Fruit fly (Drosophila melanogaster) whole organism, embryonic: ENCODE data around the gene Pgls.

Experiments
- ATbp ChIP-seq: fragments of 200-800 bp; sonication (Bioruptor generic); optimal IDR thresholded peaks from 2 replicates; lab custom pipeline; 2017; ENCODE audit warnings: missing biosample characterization, mild to moderate bottlenecking, missing genetic modification characterization, missing genetic modification reagents
- Atf3 ChIP-seq: fragments of 200-800 bp; sonication (Bioruptor generic); optimal IDR thresholded peaks from 3 replicates; lab custom pipeline; 2016; ENCODE audit warnings: missing biosample characterization, missing genetic modification characterization
- Bteb2 ChIP-seq: fragments of 200-800 bp; sonication (Bioruptor generic); optimal IDR thresholded peaks from 2 replicates; lab custom pipeline; 2016; ENCODE audit warnings: missing biosample characterization, missing genetic modification characterization
- CG11695 ChIP-seq: fragments of 200-800 bp; sonication (Bioruptor generic); IDR thresholded peaks from 3 replicates; pipeline ENCODE4 v1.3.6; 2022; ENCODE audit warnings: missing biosample characterization, missing genetic modification characterization
- CG13624 ChIP-seq: fragments of 200-800 bp; sonication (Bioruptor generic); optimal IDR thresholded peaks from 2 replicates; lab custom pipeline; 2016; ENCODE audit warnings: missing biosample characterization, missing genetic modification characterization
- CG1529 ChIP-seq: fragments of 200-800 bp; sonication (Bioruptor generic); optimal IDR thresholded peaks from 3 replicates; lab custom pipeline; 2018; ENCODE audit warnings: missing biosample characterization, missing genetic modification characterization
- CG15696 ChIP-seq: fragments of 200-800 bp; sonication (Bioruptor generic); optimal IDR thresholded peaks from 2 replicates; lab custom pipeline; 2019; ENCODE audit warnings: missing biosample characterization, mild to moderate bottlenecking, missing genetic modification characterization, moderate library complexity
- CG1603 ChIP-seq: fragments of 200-800 bp; sonication (Bioruptor generic); optimal IDR thresholded peaks from 2 replicates; lab custom pipeline; 2019; ENCODE audit warnings: missing biosample characterization, mild to moderate bottlenecking, missing genetic modification characterization, moderate library complexity
- CG17359 ChIP-seq: fragments of 200-800 bp; sonication (Bioruptor generic); optimal IDR thresholded peaks from 3 replicates; lab custom pipeline; 2018; ENCODE audit warnings: missing biosample characterization, mild to moderate bottlenecking, missing genetic modification characterization, moderate library complexity
- CG17385 ChIP-seq: fragments of 200-800 bp; sonication (Bioruptor generic); optimal IDR thresholded peaks from 3 replicates; lab custom pipeline; 2018; ENCODE audit warnings: missing biosample characterization, mild to moderate bottlenecking, missing genetic modification characterization
- CG17829 ChIP-seq: fragments of 200-800 bp; optimal IDR thresholded peaks from 2 replicates; lab custom pipeline; 2019; ENCODE audit warnings: missing biosample characterization, mild to moderate bottlenecking, missing genetic modification characterization, moderate library complexity
- CG2120 ChIP-seq: fragments of 200-800 bp; sonication (Bioruptor generic); optimal IDR thresholded peaks from 3 replicates; lab custom pipeline; 2016; ENCODE audit warnings: missing biosample characterization, missing genetic modification characterization
- CG32772 ChIP-seq: fragments of 200-800 bp; sonication (Bioruptor generic); IDR thresholded peaks from 2 replicates; pipeline ENCODE4 v1.3.6; 2022; ENCODE audit warnings: missing biosample characterization, missing genetic modification characterization
- CG4730 ChIP-seq: fragments of 200-800 bp; sonication (Bioruptor generic); IDR thresholded peaks from 2 replicates; pipeline ENCODE4 v1.3.6; 2022; ENCODE audit warnings: missing biosample characterization, missing genetic modification characterization
- CG5245 ChIP-seq: fragments of 200-800 bp; sonication (Bioruptor generic); optimal IDR thresholded peaks from 3 replicates; lab custom pipeline; 2016; ENCODE audit warnings: missing biosample characterization, missing genetic modification characterization
- CG7963 ChIP-seq: fragments of 200-800 bp; sonication (Bioruptor generic); IDR thresholded peaks from 3 replicates; pipeline ENCODE4 v1.3.6; 2022; ENCODE audit warnings: missing biosample characterization, missing genetic modification characterization; ENCODE audit not compliant: partially characterized antibody
- CG8359 ChIP-seq: fragments of 200-800 bp; sonication (Bioruptor generic); optimal IDR thresholded peaks from 2 replicates; lab custom pipeline; 2017; ENCODE audit warnings: missing biosample characterization, mild to moderate bottlenecking, missing genetic modification characterization, borderline replicate concordance
- CG9437 ChIP-seq: fragments of 200-800 bp; sonication (Bioruptor generic); optimal IDR thresholded peaks from 2 replicates; lab custom pipeline; 2018; ENCODE audit warnings: missing biosample characterization, mild to moderate bottlenecking, missing genetic modification characterization
- CG9932 ChIP-seq: fragments of 200-800 bp; sonication (Bioruptor generic); IDR thresholded peaks from 2 replicates; pipeline ENCODE4 v1.3.6; 2022; ENCODE audit warnings: missing biosample characterization, missing genetic modification characterization
- CTCF ChIP-seq: fragments of 200-800 bp; sonication (Bioruptor generic); optimal IDR thresholded peaks from 2 replicates; lab custom pipeline; 2017; ENCODE audit warnings: missing biosample characterization, mild to moderate bottlenecking, missing genetic modification characterization, moderate library complexity
- Dip3 ChIP-seq: fragments of 200-800 bp; sonication (Bioruptor generic); optimal IDR thresholded peaks from 3 replicates; lab custom pipeline; 2016; ENCODE audit warnings: missing biosample characterization, missing genetic modification characterization
- Hmr ChIP-seq: fragments of 200-800 bp; sonication (Bioruptor generic); optimal IDR thresholded peaks from 3 replicates; lab custom pipeline; 2017; ENCODE audit warnings: mild to moderate bottlenecking, missing biosample characterization, missing genetic modification reagents, missing genetic modification characterization
- Hsf ChIP-seq: fragments of 200-800 bp; sonication (Bioruptor generic); optimal IDR thresholded peaks from 3 replicates; lab custom pipeline; 2016; ENCODE audit warnings: missing biosample characterization, missing genetic modification characterization
- Max ChIP-seq: fragments of 200-800 bp; sonication (Bioruptor generic); optimal IDR thresholded peaks from 2 replicates; lab custom pipeline; 2016; ENCODE audit warnings: missing biosample characterization, mild to moderate bottlenecking, missing genetic modification characterization
- NC2α ChIP-seq: fragments of 200-800 bp; sonication (Bioruptor generic); optimal IDR thresholded peaks from 2 replicates; lab custom pipeline; 2016; ENCODE audit warnings: missing biosample characterization, missing genetic modification characterization
- Nf-YB ChIP-seq: fragments of 200-800 bp; sonication (Bioruptor generic); optimal IDR thresholded peaks from 3 replicates; lab custom pipeline; 2019; ENCODE audit warnings: missing biosample characterization, mild to moderate bottlenecking, missing genetic modification characterization, moderate library complexity
- Ptx1 ChIP-seq: fragments of 200-800 bp; sonication (Bioruptor generic); IDR thresholded peaks from 2 replicates; pipeline ENCODE4 v1.3.6; 2022; ENCODE audit warnings: missing biosample characterization, missing genetic modification characterization
- ac ChIP-seq: fragments of 200-800 bp; sonication (Bioruptor generic); optimal IDR thresholded peaks from 3 replicates; lab custom pipeline; 2017; ENCODE audit warnings: missing biosample characterization, mild to moderate bottlenecking, missing genetic modification characterization
- az2 ChIP-seq: fragments of 200-800 bp; sonication (Bioruptor generic); optimal IDR thresholded peaks from 3 replicates; lab custom pipeline; 2016; ENCODE audit warnings: missing biosample characterization, missing genetic modification characterization
- bigmax ChIP-seq: fragments of 200-800 bp; sonication (Bioruptor generic); optimal IDR thresholded peaks from 2 replicates; lab custom pipeline; 2018; ENCODE audit warnings: missing biosample characterization, mild to moderate bottlenecking, missing genetic modification characterization
- btn ChIP-seq: fragments of 200-800 bp; sonication (Bioruptor generic); optimal IDR thresholded peaks from 2 replicates; lab custom pipeline; 2016; ENCODE audit warnings: missing biosample characterization, missing genetic modification characterization
- cad ChIP-seq: fragments of >200 bp; optimal IDR thresholded peaks from 2 replicates; lab custom pipeline; 2017; ENCODE audit warnings: missing biosample characterization, missing genetic modification characterization
- cato ChIP-seq: fragments of 200-800 bp; sonication (Bioruptor generic); optimal IDR thresholded peaks from 2 replicates; lab custom pipeline; 2016; ENCODE audit warnings: missing biosample characterization, missing genetic modification characterization, borderline replicate concordance
- crc ChIP-seq: fragments of 200-800 bp; sonication (Bioruptor generic); optimal IDR thresholded peaks from 2 replicates; lab custom pipeline; 2016; ENCODE audit warnings: missing biosample characterization, missing genetic modification characterization
- dpn ChIP-seq, 2 experiments: fragments of 200-800 bp; sonication (Bioruptor generic); optimal IDR thresholded peaks; 3 replicates each; lab custom pipeline; 2016; ENCODE audit warnings: missing biosample characterization in 2 of 2, missing genetic modification characterization in 2 of 2
- ewg ChIP-seq: fragments of 200-800 bp; sonication (Bioruptor generic); optimal IDR thresholded peaks from 3 replicates; lab custom pipeline; 2017; ENCODE audit warnings: mild to moderate bottlenecking, missing biosample characterization, missing genetic modification reagents, missing genetic modification characterization
- h ChIP-seq: fragments of >200 bp; optimal IDR thresholded peaks from 2 replicates; lab custom pipeline; 2017
- her ChIP-seq: fragments of 200-800 bp; sonication (Bioruptor generic); optimal IDR thresholded peaks from 2 replicates; lab custom pipeline; 2016; ENCODE audit warnings: missing biosample characterization, missing genetic modification characterization
- inv ChIP-seq: fragments of 200-800 bp; sonication (Bioruptor generic); IDR thresholded peaks from 2 replicates; pipeline ENCODE4 v1.3.6; 2022; ENCODE audit warnings: missing biosample characterization, missing genetic modification characterization; ENCODE audit not compliant: partially characterized antibody
- jigr1 ChIP-seq: fragments of 200-800 bp; sonication (Bioruptor generic); IDR thresholded peaks from 3 replicates; pipeline ENCODE4 v1.3.6; 2022; ENCODE audit warnings: missing biosample characterization, missing genetic modification characterization
- kay ChIP-seq: fragments of 200-800 bp; sonication (Bioruptor generic); optimal IDR thresholded peaks from 2 replicates; lab custom pipeline; 2016; ENCODE audit warnings: missing biosample characterization, missing genetic modification characterization
- pfk ChIP-seq: fragments of 200-800 bp; sonication (Bioruptor generic); optimal IDR thresholded peaks from 2 replicates; lab custom pipeline; 2018; ENCODE audit warnings: missing biosample characterization, mild to moderate bottlenecking, missing genetic modification characterization, moderate library complexity
- pita ChIP-seq: fragments of 200-800 bp; sonication (Bioruptor generic); optimal IDR thresholded peaks from 2 replicates; lab custom pipeline; 2017; ENCODE audit warnings: missing biosample characterization, mild to moderate bottlenecking, missing genetic modification characterization
- pnt ChIP-seq: fragments of 200-800 bp; sonication (Bioruptor generic); optimal IDR thresholded peaks from 3 replicates; lab custom pipeline; 2016; ENCODE audit warnings: missing biosample characterization, missing genetic modification characterization
- slbo ChIP-seq: fragments of 200-800 bp; sonication (Bioruptor generic); IDR thresholded peaks from 2 replicates; pipeline ENCODE4 v1.3.6; 2022; ENCODE audit warnings: missing biosample characterization, missing genetic modification characterization
- stwl ChIP-seq: fragments of 200-800 bp; sonication (Bioruptor generic); optimal IDR thresholded peaks from 3 replicates; lab custom pipeline; 2018; ENCODE audit warnings: missing biosample characterization, mild to moderate bottlenecking, missing genetic modification characterization, moderate library complexity
- sug ChIP-seq: fragments of 200-800 bp; optimal IDR thresholded peaks from 2 replicates; lab custom pipeline; 2019; ENCODE audit warnings: missing biosample characterization, mild to moderate bottlenecking, missing genetic modification characterization, moderate library complexity
- tap ChIP-seq: fragments of 200-800 bp; optimal IDR thresholded peaks from 3 replicates; lab custom pipeline; 2019; ENCODE audit warnings: missing biosample characterization, mild to moderate bottlenecking, missing genetic modification characterization, moderate library complexity
- twi ChIP-seq: fragments of 200-800 bp; optimal IDR thresholded peaks from 2 replicates; lab custom pipeline; 2019; ENCODE audit warnings: missing biosample characterization, mild to moderate bottlenecking, missing genetic modification characterization, moderate library complexity
- tx ChIP-seq: fragments of 200-800 bp; sonication (Bioruptor generic); optimal IDR thresholded peaks from 2 replicates; lab custom pipeline; 2016; ENCODE audit warnings: missing biosample characterization, missing genetic modification characterization
- vvl ChIP-seq: fragments of 200-800 bp; sonication (Bioruptor generic); IDR thresholded peaks from 2 replicates; pipeline ENCODE4 v1.3.6; 2022; ENCODE audit warnings: missing biosample characterization, missing genetic modification characterization
- yki ChIP-seq: fragments of >200 bp; optimal IDR thresholded peaks from 3 replicates; lab custom pipeline; 2018
- zf30C ChIP-seq: fragments of 200-800 bp; sonication (Bioruptor generic); optimal IDR thresholded peaks from 3 replicates; lab custom pipeline; 2018; ENCODE audit warnings: missing biosample characterization, mild to moderate bottlenecking, missing genetic modification characterization

Pgls gene

dm6 chrX:10857376-10857775 lies 10.1 kb downstream of the Pgls start, which contains the start of the genes sofe and CG2186 (continued):
- peak; percentile 80 for TF ChIP-seq CG9932
- TF ChIP-seq her (GFP tag; lab: Kevin White, UChicago), result no peak
- no peak for TF ChIP-seq CG17385 (GFP tag; lab: Kevin White, UChicago)
- TF ChIP-seq Nf-YB (GFP tag; lab: Kevin White, UChicago), result no peak
- no peak for TF ChIP-seq zf30C (GFP tag; lab: Kevin White, UChicago)
- TF ChIP-seq tx (GFP tag; lab: Kevin White, UChicago), result peak; percentile 14
- peak; percentile 15 for TF ChIP-seq ewg (GFP tag; lab: Kevin White, UChicago)
- TF ChIP-seq stwl (tag; lab: Kevin White, UChicago), result peak; percentile 77
- no peak for TF ChIP-seq CG11695
- TF ChIP-seq yki, result no peak
- TF ChIP-seq CG15696 (tag; lab: Kevin White, UChicago), result peak; percentile 47
- peak; percentile 25 for TF ChIP-seq Bteb2 (GFP tag; lab: Kevin White, UChicago)
- no peak for TF ChIP-seq cad (GFP tag; lab: Kevin White, UChicago)
- TF ChIP-seq Hmr (GFP tag; lab: Kevin White, UChicago), result no peak
- TF ChIP-seq CG1529, result no peak
- TF ChIP-seq CG17829 (tag; lab: Kevin White, UChicago), result peak; percentile 55
- TF ChIP-seq CG4730 (GFP tag; lab: Robert Waterston, UW), result no peak
- peak; percentile 78 for TF ChIP-seq CG2120 (GFP tag; lab: Kevin White, UChicago)
- no peak for TF ChIP-seq CG9437 (GFP tag; lab: Kevin White, UChicago)
- no peak for TF ChIP-seq ac (GFP tag; lab: Kevin White, UChicago)
- peak; percentile 78 for TF ChIP-seq inv (GFP tag; lab: Robert Waterston, UW)
- peak; percentile 67 for TF ChIP-seq slbo (GFP tag; lab: Robert Waterston, UW)
- TF ChIP-seq az2 (GFP tag; lab: Kevin White, UChicago), result peak; percentile 44
- peak; percentile 64 for TF ChIP-seq Max (GFP tag; lab: Kevin White, UChicago)
- no peak for TF ChIP-seq h (lab: Kevin White, UChicago)
- no peak for TF ChIP-seq sug
- peak; percentile 36 for TF ChIP-seq CG13624
- no peak for TF ChIP-seq pfk
- peak; percentile 5 for TF ChIP-seq NC2α (GFP tag; lab: Kevin White, UChicago)
- TF ChIP-seq dpn (GFP tag; optimal IDR thresholded peaks at IDR 0.05; lab: Kevin White, UChicago), result peak; percentile 42 to 70
- peak; percentile 44 for TF ChIP-seq Dip3 (GFP tag; lab: Kevin White, UChicago)
- peak; percentile 35 for TF ChIP-seq pnt
- TF ChIP-seq CG7963 (GFP tag; lab: Robert Waterston, UW), result peak; percentile 49; the same call in 1 of the 3 replicates
- peak; percentile 2 for TF ChIP-seq CTCF (GFP tag; lab: Kevin White, UChicago)
- TF ChIP-seq Ptx1, result peak; percentile 68
- peak; percentile 3 for TF ChIP-seq Atf3 (GFP tag; lab: Kevin White, UChicago)
- TF ChIP-seq tap, result no peak
- TF ChIP-seq bigmax (GFP tag; lab: Kevin White, UChicago), result no peak
- peak; percentile 33 for TF ChIP-seq cato (GFP tag; lab: Kevin White, UChicago)
- TF ChIP-seq CG17359 (tag; lab: Kevin White, UChicago), result peak; percentile 28
- TF ChIP-seq CG5245 (GFP tag; lab: Kevin White, UChicago), result no peak
- TF ChIP-seq CG32772 (GFP tag; lab: Robert Waterston, UW), result no peak
- TF ChIP-seq vvl (GFP tag; lab: Robert Waterston, UW), result peak; percentile 64; the same call in 1 of the 2 replicates
- no peak for TF ChIP-seq twi (tag; lab: Kevin White, UChicago)
- TF ChIP-seq kay (GFP tag; lab: Kevin White, UChicago), result no peak
- TF ChIP-seq CG1603 (tag; lab: Kevin White, UChicago), result peak; percentile 86
- TF ChIP-seq ATbp (GFP tag; lab: Kevin White, UChicago), result no peak
- TF ChIP-seq crc (GFP tag; lab: Kevin White, UChicago), result peak; percentile 41
- TF ChIP-seq jigr1 (GFP tag; lab: Robert Waterston, UW), result no peak
- no peak for TF ChIP-seq CG8359 (GFP tag; lab: Kevin White, UChicago)
- no peak for TF ChIP-seq btn
- TF ChIP-seq Hsf (GFP tag; lab: Kevin White, UChicago), result peak; percentile 56
- no peak for TF ChIP-seq pita (GFP tag; lab: Kevin White, UChicago)
